Fruit fly (Drosophila melanogaster) S2 (cell line): ENCODE results near the gene cac.

Experiments
- CG8478 ChIP-seq: fragments of >200 bp; optimal IDR thresholded peaks from 2 replicates; lab custom pipeline; 2018
- CTCF ChIP-seq, 2 experiments: fragments of >200 bp; optimal IDR thresholded peaks; 2 replicates each; lab custom pipeline; 2018

DNA sequence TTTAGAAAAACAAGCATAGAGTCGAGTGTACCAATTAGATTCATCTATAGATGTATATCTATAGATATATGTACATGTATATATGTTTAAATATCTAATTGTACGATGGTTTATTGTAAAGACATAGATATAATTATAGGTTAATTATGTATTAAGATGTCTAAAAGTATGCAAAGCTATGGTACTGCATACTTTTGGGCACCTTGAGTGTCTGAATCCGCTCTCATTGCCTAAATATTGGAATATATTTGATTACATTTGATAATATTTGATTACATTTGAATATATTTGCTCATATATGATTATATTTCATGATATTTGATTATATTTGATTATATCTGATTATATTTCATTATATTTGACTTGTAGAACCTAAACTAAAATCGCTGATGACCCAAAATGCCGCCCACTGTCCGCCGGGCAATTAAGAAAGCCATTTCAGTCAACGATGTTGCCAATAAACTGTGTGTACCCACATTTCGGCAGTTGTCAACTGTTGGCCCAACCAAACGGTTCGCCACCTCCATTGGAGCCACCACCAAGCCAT, 47.3 kb upstream of the cac start, which contains the start of gene Cyp318a1:
- TF ChIP-seq CG8478 (lab: Kevin White, UChicago) (no peak), CTCF (optimal IDR thresholded peaks at IDR 0.05; lab: Kevin White, UChicago) (no peak)
